Worm (Caenorhabditis elegans) whole organism, late embryonic: ENCODE measurements around the gene Y39A3CL.3.

ENCODE experiments used
- ceh-34 ChIP-seq: sonication (generic microtip); optimal IDR thresholded peaks from 2 replicates; lab custom pipeline; 2016; ENCODE audit warnings: mild to moderate bottlenecking, missing genetic modification characterization, missing compliant biosample characterization
- che-1 ChIP-seq: sonication (generic microtip); optimal IDR thresholded peaks from 2 replicates; lab custom pipeline; 2016; ENCODE audit warnings: mild to moderate bottlenecking, missing genetic modification characterization, missing compliant biosample characterization
- fkh-6 ChIP-seq: sonication (generic microtip); optimal IDR thresholded peaks from 2 replicates; lab custom pipeline; 2016; ENCODE audit warnings: missing genetic modification characterization, missing compliant biosample characterization
- rnt-1 ChIP-seq: sonication (generic microtip); optimal IDR thresholded peaks from 2 replicates; lab custom pipeline; 2016; ENCODE audit warnings: missing genetic modification characterization, missing compliant biosample characterization
- sdc-2 ChIP-seq: sonication (generic microtip); optimal IDR thresholded peaks from 2 replicates; lab custom pipeline; 2016; ENCODE audit warnings: missing genotype, missing genetic modification characterization, missing compliant biosample characterization
- sox-4 ChIP-seq: sonication (generic microtip); optimal IDR thresholded peaks from 2 replicates; lab custom pipeline; 2017; ENCODE audit warnings: mild to moderate bottlenecking, missing genetic modification characterization, inconsistent platforms, missing compliant biosample characterization

ce11 chrIII:1763222-1763621 is 14.4 kb upstream of the Y39A3CL.3 start, which contains the start of gene cnc-6:
- TF ChIP-seq che-1 = no peak
- TF ChIP-seq sdc-2 (tag; lab: Kevin White, UChicago) = no peak
- no peak for TF ChIP-seq rnt-1 (tag; lab: Kevin White, UChicago)
- no peak for TF ChIP-seq sox-4
- TF ChIP-seq ceh-34 = no peak
- no peak for TF ChIP-seq fkh-6
